Fruit fly (Drosophila melanogaster): ENCODE data around the gene CG14011.

DNA sequence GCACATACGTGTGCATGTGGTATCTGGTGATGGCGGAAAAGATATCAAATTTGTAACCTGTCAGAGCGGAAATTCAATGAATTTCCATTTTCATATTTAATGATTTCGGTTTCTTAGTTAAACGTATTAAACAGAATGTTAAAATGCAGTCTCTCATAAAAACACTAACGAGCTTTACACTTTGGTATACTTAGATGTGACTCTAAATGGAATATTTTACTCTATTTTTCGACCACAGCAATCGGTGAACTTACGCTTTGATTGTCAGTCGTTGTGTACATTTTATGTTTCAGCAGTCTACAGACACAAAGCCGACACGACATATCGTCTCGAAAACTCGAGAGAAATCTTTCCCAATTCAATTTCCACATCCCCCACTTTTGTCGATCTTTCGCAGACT, 15.6 kb upstream of the CG14011 start, which contains the start of gene CG18266:
- TF ChIP-seq fkh (GFP tag; optimal IDR thresholded peaks at IDR 0.05) (no peak), Gug (GFP tag; IDR thresholded peaks at IDR 0.05) (no peak), Sox102F (GFP tag; optimal IDR thresholded peaks at IDR 0.05) (no peak), CG34406 (GFP tag; optimal IDR thresholded peaks at IDR 0.05) (no peak), CG6854 (GFP tag; optimal IDR thresholded peaks at IDR 0.05) (no peak), CG32006 (GFP tag; optimal IDR thresholded peaks at IDR 0.05) (no peak), Eip75B (GFP tag; optimal IDR thresholded peaks at IDR 0.05) (no peak), OdsH (GFP tag; optimal IDR thresholded peaks at IDR 0.05) (no peak)
